Fruit fly (Drosophila melanogaster) whole organism, embryonic: ENCODE data around the gene CG14787.

Experiments used
- BEAF-32 ChIP-seq: fragments of 200-800 bp; sonication (Bioruptor generic); optimal IDR thresholded peaks from 3 replicates; lab custom pipeline; 2017; ENCODE audit warnings: missing biosample characterization, missing genetic modification characterization, mild to moderate bottlenecking, moderate library complexity, missing genetic modification reagents
- Bdp1 ChIP-seq: fragments of 200-800 bp; sonication (Bioruptor generic); optimal IDR thresholded peaks from 3 replicates; lab custom pipeline; 2016; ENCODE audit warnings: missing biosample characterization, missing genetic modification characterization
- CG10979 ChIP-seq: fragments of 200-800 bp; sonication (Bioruptor generic); optimal IDR thresholded peaks from 2 replicates; lab custom pipeline; 2018; ENCODE audit warnings: missing biosample characterization, mild to moderate bottlenecking, missing genetic modification characterization, moderate library complexity
- CG11085 ChIP-seq: fragments of 200-800 bp; sonication (Bioruptor generic); IDR thresholded peaks from 2 replicates; pipeline ENCODE4 v1.3.6; 2022; ENCODE audit warnings: missing biosample characterization, missing genetic modification characterization
- CG11247 ChIP-seq: fragments of 200-800 bp; sonication (Bioruptor generic); IDR thresholded peaks from 2 replicates; pipeline ENCODE4 v1.3.6; 2022; ENCODE audit warnings: missing biosample characterization, missing genetic modification characterization
- CG12236 ChIP-seq: fragments of 200-800 bp; sonication (Bioruptor generic); optimal IDR thresholded peaks from 2 replicates; lab custom pipeline; 2016; ENCODE audit warnings: missing biosample characterization, missing genetic modification characterization
- CG12744 ChIP-seq: fragments of 200-800 bp; sonication (Bioruptor generic); optimal IDR thresholded peaks from 2 replicates; lab custom pipeline; 2016; ENCODE audit warnings: missing biosample characterization, missing genetic modification characterization
- CG13296 ChIP-seq: fragments of 200-800 bp; sonication (Bioruptor generic); optimal IDR thresholded peaks from 3 replicates; lab custom pipeline; 2018; ENCODE audit warnings: missing biosample characterization, mild to moderate bottlenecking, missing genetic modification characterization
- CG13424 ChIP-seq: fragments of 200-800 bp; sonication (Bioruptor generic); optimal IDR thresholded peaks from 2 replicates; lab custom pipeline; 2019; ENCODE audit warnings: missing biosample characterization, mild to moderate bottlenecking, missing genetic modification characterization, moderate library complexity
- CG16863 ChIP-seq: fragments of 200-800 bp; sonication (Bioruptor generic); optimal IDR thresholded peaks from 3 replicates; lab custom pipeline; 2016; ENCODE audit warnings: missing biosample characterization, missing genetic modification characterization
- CG17359 ChIP-seq: fragments of 200-800 bp; sonication (Bioruptor generic); optimal IDR thresholded peaks from 3 replicates; lab custom pipeline; 2018; ENCODE audit warnings: missing biosample characterization, mild to moderate bottlenecking, missing genetic modification characterization, moderate library complexity
- CG2120 ChIP-seq: fragments of 200-800 bp; sonication (Bioruptor generic); optimal IDR thresholded peaks from 3 replicates; lab custom pipeline; 2016; ENCODE audit warnings: missing biosample characterization, missing genetic modification characterization
- CG2129 ChIP-seq: fragments of 200-800 bp; sonication (Bioruptor generic); IDR thresholded peaks from 2 replicates; pipeline ENCODE4 v1.3.6; 2022; ENCODE audit warnings: missing biosample characterization, missing genetic modification characterization; ENCODE audit not compliant: partially characterized antibody
- CG3847 ChIP-seq: fragments of 200-800 bp; sonication (Bioruptor generic); IDR thresholded peaks from 2 replicates; pipeline ENCODE4 v1.3.6; 2022; ENCODE audit warnings: missing biosample characterization, missing genetic modification characterization
- CG7928 ChIP-seq: fragments of 200-800 bp; sonication (Bioruptor generic); optimal IDR thresholded peaks from 2 replicates; lab custom pipeline; 2017; ENCODE audit warnings: missing biosample characterization, mild to moderate bottlenecking, missing genetic modification characterization
- CG8359 ChIP-seq: fragments of 200-800 bp; sonication (Bioruptor generic); optimal IDR thresholded peaks from 2 replicates; lab custom pipeline; 2017; ENCODE audit warnings: missing biosample characterization, mild to moderate bottlenecking, missing genetic modification characterization, borderline replicate concordance
- CG8944 ChIP-seq: fragments of 200-800 bp; sonication (Bioruptor generic); optimal IDR thresholded peaks from 3 replicates; lab custom pipeline; 2016; ENCODE audit warnings: missing biosample characterization, missing genetic modification characterization
- CG9437 ChIP-seq: fragments of 200-800 bp; sonication (Bioruptor generic); optimal IDR thresholded peaks from 2 replicates; lab custom pipeline; 2018; ENCODE audit warnings: missing biosample characterization, mild to moderate bottlenecking, missing genetic modification characterization
- CTCF ChIP-seq: fragments of 200-800 bp; sonication (Bioruptor generic); optimal IDR thresholded peaks from 2 replicates; lab custom pipeline; 2017; ENCODE audit warnings: missing biosample characterization, mild to moderate bottlenecking, missing genetic modification characterization, moderate library complexity
- CkIIα-i1 ChIP-seq: fragments of 200-800 bp; sonication (Bioruptor generic); IDR thresholded peaks from 2 replicates; pipeline ENCODE4 v1.3.6; 2022; ENCODE audit warnings: missing biosample characterization, missing genetic modification characterization
- CoRest ChIP-seq: fragments of 200-800 bp; sonication (Bioruptor generic); optimal IDR thresholded peaks from 3 replicates; lab custom pipeline; 2018; ENCODE audit warnings: missing biosample characterization, mild to moderate bottlenecking, missing genetic modification characterization, moderate library complexity
- Dbx ChIP-seq: fragments of 200-800 bp; sonication (Bioruptor generic); IDR thresholded peaks from 3 replicates; pipeline ENCODE4 v1.3.6; 2022; ENCODE audit warnings: missing biosample characterization, missing genetic modification characterization
- Dll ChIP-seq: fragments of 200-800 bp; sonication (Bioruptor generic); IDR thresholded peaks from 4 replicates; pipeline ENCODE4 v1.3.6; 2022; ENCODE audit warnings: missing biosample characterization, missing genetic modification characterization; ENCODE audit not compliant: partially characterized antibody
- Fer2 ChIP-seq: fragments of 200-800 bp; sonication (Bioruptor generic); optimal IDR thresholded peaks from 2 replicates; lab custom pipeline; 2018; ENCODE audit warnings: missing biosample characterization, mild to moderate bottlenecking, missing genetic modification characterization, moderate library complexity
- GATAe ChIP-seq: fragments of 200-800 bp; sonication (Bioruptor generic); conservative IDR thresholded peaks from 2 replicates; pipeline ENCODE4 v1.3.6; 2022; ENCODE audit warnings: missing biosample characterization, missing genetic modification characterization
- Nf-YA ChIP-seq: fragments of 200-800 bp; sonication (Bioruptor generic); IDR thresholded peaks from 2 replicates; pipeline ENCODE4 v1.3.6; 2022; ENCODE audit warnings: missing biosample characterization, missing genetic modification characterization
- Oli ChIP-seq: fragments of 200-800 bp; sonication (Bioruptor generic); optimal IDR thresholded peaks from 2 replicates; lab custom pipeline; 2018; ENCODE audit warnings: missing biosample characterization, mild to moderate bottlenecking, missing genetic modification characterization, moderate library complexity
- Rfx ChIP-seq: fragments of 200-800 bp; sonication (Bioruptor generic); IDR thresholded peaks from 2 replicates; pipeline ENCODE4 v1.3.6; 2022; ENCODE audit warnings: missing biosample characterization, missing genetic modification characterization
- Sox100B ChIP-seq: fragments of 200-800 bp; sonication (Bioruptor generic); optimal IDR thresholded peaks from 3 replicates; lab custom pipeline; 2018; ENCODE audit warnings: missing biosample characterization, mild to moderate bottlenecking, missing genetic modification characterization
- abd-A ChIP-seq: fragments of 200-800 bp; sonication (Bioruptor generic); optimal IDR thresholded peaks from 3 replicates; lab custom pipeline; 2019; ENCODE audit warnings: missing biosample characterization, mild to moderate bottlenecking, missing genetic modification characterization, moderate library complexity
- ap ChIP-seq: fragments of 200-800 bp; sonication (Bioruptor generic); IDR thresholded peaks from 2 replicates; pipeline ENCODE4 v1.3.6; 2022; ENCODE audit warnings: missing biosample characterization, missing genetic modification characterization
- cas ChIP-seq: fragments of 200-800 bp; sonication (Bioruptor generic); IDR thresholded peaks from 2 replicates; pipeline ENCODE4 v1.3.6; 2022; ENCODE audit warnings: missing biosample characterization, missing genetic modification characterization
- chm ChIP-seq: fragments of 200-800 bp; sonication (Bioruptor generic); IDR thresholded peaks from 2 replicates; pipeline ENCODE4 v1.3.6; 2022; ENCODE audit warnings: missing biosample characterization, missing genetic modification characterization
- dysf ChIP-seq: fragments of 200-800 bp; sonication (Bioruptor generic); IDR thresholded peaks from 3 replicates; pipeline ENCODE4 v1.3.6; 2022; ENCODE audit warnings: missing biosample characterization, missing genetic modification characterization
- fd64A ChIP-seq: fragments of 200-800 bp; sonication (Bioruptor generic); optimal IDR thresholded peaks from 3 replicates; lab custom pipeline; 2018; ENCODE audit warnings: missing biosample characterization, mild to moderate bottlenecking, missing genetic modification characterization
- fru ChIP-seq: fragments of >200 bp; optimal IDR thresholded peaks from 2 replicates; lab custom pipeline; 2017
- fu2 ChIP-seq: fragments of 200-800 bp; sonication (Bioruptor generic); optimal IDR thresholded peaks from 2 replicates; lab custom pipeline; 2016; ENCODE audit warnings: missing biosample characterization, missing genetic modification characterization
- gce ChIP-seq: fragments of 200-800 bp; sonication (Bioruptor generic); IDR thresholded peaks from 3 replicates; pipeline ENCODE4 v1.3.6; 2022; ENCODE audit warnings: missing biosample characterization, missing genetic modification characterization
- gt ChIP-seq: fragments of 200-800 bp; sonication (Bioruptor generic); IDR thresholded peaks from 2 replicates; pipeline ENCODE4 v1.3.6; 2022; ENCODE audit warnings: missing biosample characterization, missing genetic modification characterization
- jing ChIP-seq: fragments of 200-800 bp; sonication (Bioruptor generic); optimal IDR thresholded peaks from 2 replicates; lab custom pipeline; 2018; ENCODE audit warnings: missing biosample characterization, mild to moderate bottlenecking, missing genetic modification characterization
- knrl ChIP-seq: fragments of 200-800 bp; sonication (Bioruptor generic); IDR thresholded peaks from 3 replicates; pipeline ENCODE4 v1.3.6; 2022; ENCODE audit warnings: missing biosample characterization, missing genetic modification characterization; ENCODE audit not compliant: partially characterized antibody
- lola ChIP-seq, 3 experiments: fragments of >200 bp in 2 of 3; fragments of 200-800 bp in 1 of 3; sonication (Bioruptor generic) in 1 of 3; optimal IDR thresholded peaks; 2 replicates each; lab custom pipeline; 2017 to 2019; ENCODE audit warnings: missing biosample characterization in 3 of 3, missing genetic modification characterization in 3 of 3, mild to moderate bottlenecking in 1 of 3, moderate library complexity in 1 of 3
- lov ChIP-seq, 2 experiments: fragments of 200-800 bp in 1 of 2; fragments of >200 bp in 1 of 2; sonication (Bioruptor generic) in 1 of 2; IDR thresholded peaks in 1 of 2; optimal IDR thresholded peaks in 1 of 2; 2 replicates in 1 of 2; 3 replicates in 1 of 2; pipeline versions ENCODE4 v1.3.6 to Lab custom; 2017 to 2022; ENCODE audit warnings: missing biosample characterization in 1 of 2, missing genetic modification characterization in 1 of 2
- luna ChIP-seq: fragments of 200-800 bp; sonication (Bioruptor generic); optimal IDR thresholded peaks from 2 replicates; lab custom pipeline; 2016; ENCODE audit warnings: missing biosample characterization, missing genetic modification characterization
- maf-S ChIP-seq: fragments of 200-800 bp; sonication (Bioruptor generic); optimal IDR thresholded peaks from 2 replicates; lab custom pipeline; 2016; ENCODE audit warnings: missing biosample characterization, missing genetic modification characterization
- mld ChIP-seq: fragments of 200-800 bp; sonication (Bioruptor generic); IDR thresholded peaks from 3 replicates; pipeline ENCODE4 v1.3.6; 2022; ENCODE audit warnings: missing biosample characterization, missing genetic modification characterization; ENCODE audit not compliant: partially characterized antibody
- sim ChIP-seq: fragments of 200-800 bp; sonication (Bioruptor generic); IDR thresholded peaks from 2 replicates; pipeline ENCODE4 v1.3.6; 2022; ENCODE audit warnings: missing biosample characterization, missing genetic modification characterization
- sqz ChIP-seq: fragments of 200-800 bp; sonication (Bioruptor generic); optimal IDR thresholded peaks from 3 replicates; lab custom pipeline; 2018; ENCODE audit warnings: missing biosample characterization, mild to moderate bottlenecking, missing genetic modification characterization

The CG14787 gene

dm6 chrX:1478276-1479122 lies 17.0 kb upstream of the CG14787 start, which contains the start of gene rush (continued):
- TF ChIP-seq CG8944 (GFP tag; lab: Kevin White, UChicago) (peak; percentile 57), sim (no peak)

- TF ChIP-seq Rfx (GFP tag; lab: Robert Waterston, UW) (peak; percentile 64), fru (lab: Kevin White, UChicago) (no peak), CG13424 (tag; lab: Kevin White, UChicago) (no peak), CTCF (GFP tag; lab: Kevin White, UChicago) (no peak), CG11085 (GFP tag; lab: Robert Waterston, UW) (no peak), CG13296 (GFP tag; lab: Kevin White, UChicago) (no peak), jing (GFP tag; lab: Kevin White, UChicago) (no peak), fu2 (GFP tag; lab: Kevin White, UChicago) (peak; percentile 3), GATAe (GFP tag; lab: Robert Waterston, UW) (no peak), fd64A (no peak), Fer2 (no peak), CG2120 (GFP tag; lab: Kevin White, UChicago) (peak; percentile 56), cas (GFP tag; lab: Robert Waterston, UW) (no peak), chm (GFP tag; lab: Robert Waterston, UW) (no peak), mld (GFP tag; lab: Robert Waterston, UW) (no peak; the same call in 2 of the 3 replicates), CkIIα-i1 (GFP tag; lab: Robert Waterston, UW) (no peak), CG2129 (GFP tag; lab: Robert Waterston, UW) (peak; percentile 37; the same call in 1 of the 2 replicates), abd-A (tag; lab: Kevin White, UChicago) (no peak), Oli (tag; lab: Kevin White, UChicago) (no peak), CG7928 (GFP tag; lab: Kevin White, UChicago) (no peak), CG9437 (GFP tag; lab: Kevin White, UChicago) (no peak), Nf-YA (GFP tag; lab: Robert Waterston, UW) (no peak), ap (GFP tag; lab: Robert Waterston, UW) (no peak), maf-S (GFP tag; lab: Kevin White, UChicago) (no peak), CG11247 (no peak), CG12744 (GFP tag; lab: Kevin White, UChicago) (no peak), dysf (GFP tag; lab: Robert Waterston, UW) (no peak), Bdp1 (GFP tag; lab: Kevin White, UChicago) (peak; percentile 22), CG8359 (GFP tag; lab: Kevin White, UChicago) (no peak), sqz (no peak), CG10979 (no peak), CG3847 (GFP tag; lab: Robert Waterston, UW) (peak; percentile 52), CG12236 (GFP tag; lab: Kevin White, UChicago) (no peak), CG16863 (GFP tag; lab: Kevin White, UChicago) (no peak), BEAF-32 (GFP tag; lab: Kevin White, UChicago) (peak; percentile 80), lola (GFP tag; optimal IDR thresholded peaks at IDR 0.05; lab: Kevin White, UChicago) (no peak), lov (optimal IDR thresholded peaks at IDR 0.05; lab: Kevin White, UChicago) (no peak), lov (GFP tag; IDR thresholded peaks at IDR 0.05; lab: Robert Waterston, UW) (no peak), gce (GFP tag; lab: Robert Waterston, UW) (no peak), gt (GFP tag; lab: Robert Waterston, UW) (no peak), knrl (GFP tag; lab: Robert Waterston, UW) (peak; percentile 60; the same call in 2 of the 3 replicates), CoRest (peak; percentile 8), luna (GFP tag; lab: Kevin White, UChicago) (no peak), Dbx (GFP tag; lab: Robert Waterston, UW) (0 out of 3 replicates have a peak, but pooled peaks have one; percentile 14), Sox100B (GFP tag; lab: Kevin White, UChicago) (no peak), CG17359 (tag; lab: Kevin White, UChicago) (no peak), Dll (GFP tag; lab: Robert Waterston, UW) (peak; percentile 71; the same call in 3 of the 4 replicates)
Observed at dm6 chrX:1476848-1477247, 15.4 kb upstream of the CG14787 start, which contains the start of the genes Rab27 and mei-38. Gene Rab27, minus strand, starts transcription at chrX:1476974. Gene mei-38, plus strand, starts transcription at chrX:1477063.
